Worm (Caenorhabditis elegans) whole organism, late embryonic: Measurements from ENCODE around the gene F46B6.12.

Source experiments
- F13H6.1 ChIP-seq: sonication (generic microtip); optimal IDR thresholded peaks from 2 replicates; lab custom pipeline; 2016; ENCODE audit warnings: missing genetic modification characterization, missing compliant biosample characterization
- nhr-11 ChIP-seq: fragments of 150-350 bp; optimal IDR thresholded peaks from 2 replicates; lab custom pipeline; 2014; ENCODE audit warnings: missing biosample characterization, missing genetic modification characterization
- odd-2 ChIP-seq: sonication (generic microtip); optimal IDR thresholded peaks from 2 replicates; lab custom pipeline; 2017; ENCODE audit warnings: antibody characterized with exemption, mild to moderate bottlenecking, missing genetic modification characterization, missing compliant biosample characterization
- pat-9 ChIP-seq: fragments of 200-800 bp; sonication (Bioruptor generic); optimal IDR thresholded peaks from 2 replicates; lab custom pipeline; 2018; ENCODE audit warnings: mild to moderate bottlenecking, missing genetic modification characterization, moderate library complexity, missing compliant biosample characterization

- no peak for TF ChIP-seq odd-2 (tag; lab: Kevin White, UChicago)
- no peak for TF ChIP-seq F13H6.1 (tag; lab: Kevin White, UChicago)
- TF ChIP-seq nhr-11 (tag; lab: Kevin White, UChicago) = no peak
- TF ChIP-seq pat-9 (tag; lab: Kevin White, UChicago) = no peak
Measured at ce11 chrV:9729462-9730162, 46.0 kb downstream of the F46B6.12 start, which contains the start of the genes aagr-3 and drap-1.
